Fruit fly (Drosophila melanogaster) whole organism, embryonic: Measurements from ENCODE around the gene CG5521.
A peak's percentile ranks its signal among the peaks of the same experiment; 100 is the strongest.

Source experiments
- Awh ChIP-seq: fragments of 200-800 bp; sonication (Bioruptor generic); IDR thresholded peaks from 2 replicates; pipeline ENCODE4, ENCODE4 v1.3.6; 2022; ENCODE audit warnings: missing biosample characterization, missing genetic modification characterization
- B-H1 ChIP-seq: fragments of 200-800 bp; sonication (Bioruptor generic); IDR thresholded peaks from 3 replicates; pipeline ENCODE4 v1.3.6; 2022; ENCODE audit warnings: missing biosample characterization, missing genetic modification characterization
- C15 ChIP-seq: fragments of 200-800 bp; sonication (Bioruptor generic); IDR thresholded peaks from 3 replicates; pipeline ENCODE4 v1.3.6; 2022; ENCODE audit warnings: missing biosample characterization, missing genetic modification characterization
- CG10366 ChIP-seq: fragments of 200-800 bp; sonication (Bioruptor generic); IDR thresholded peaks from 2 replicates; pipeline ENCODE4 v1.3.6; 2022; ENCODE audit warnings: missing biosample characterization, missing genetic modification characterization
- CG10462 ChIP-seq: fragments of 200-800 bp; sonication (Bioruptor generic); optimal IDR thresholded peaks from 2 replicates; lab custom pipeline; 2016; ENCODE audit warnings: missing biosample characterization, missing genetic modification characterization
- CG10565 ChIP-seq: fragments of 200-800 bp; sonication (Bioruptor generic); optimal IDR thresholded peaks from 3 replicates; lab custom pipeline; 2016; ENCODE audit warnings: missing biosample characterization, mild to moderate bottlenecking, missing genetic modification characterization
- CG11456 ChIP-seq: fragments of 200-800 bp; sonication (Bioruptor generic); IDR thresholded peaks from 3 replicates; pipeline ENCODE4 v1.3.6; 2022; ENCODE audit warnings: missing biosample characterization, missing genetic modification characterization
- CG12104 ChIP-seq: fragments of 200-800 bp; sonication (Bioruptor generic); optimal IDR thresholded peaks from 3 replicates; lab custom pipeline; 2016; ENCODE audit warnings: missing biosample characterization, missing genetic modification characterization
- CG12391 ChIP-seq: fragments of 200-800 bp; sonication (Bioruptor generic); optimal IDR thresholded peaks from 3 replicates; lab custom pipeline; 2018; ENCODE audit warnings: missing biosample characterization, mild to moderate bottlenecking, missing genetic modification characterization, moderate library complexity
- CG12769 ChIP-seq: fragments of 200-800 bp; sonication (Bioruptor generic); optimal IDR thresholded peaks from 2 replicates; lab custom pipeline; 2019; ENCODE audit warnings: missing biosample characterization, mild to moderate bottlenecking, missing genetic modification characterization, moderate library complexity
- CG15479 ChIP-seq: fragments of 200-800 bp; sonication (Bioruptor generic); optimal IDR thresholded peaks from 3 replicates; lab custom pipeline; 2019; ENCODE audit warnings: missing biosample characterization, mild to moderate bottlenecking, missing genetic modification characterization, moderate library complexity
- CG18599 ChIP-seq: fragments of 200-800 bp; sonication (Bioruptor generic); optimal IDR thresholded peaks from 3 replicates; lab custom pipeline; 2017; ENCODE audit warnings: missing biosample characterization, missing genetic modification characterization, mild to moderate bottlenecking, moderate library complexity, missing genetic modification reagents
- CG2678 ChIP-seq: fragments of 200-800 bp; sonication (Bioruptor generic); optimal IDR thresholded peaks from 3 replicates; lab custom pipeline; 2019; ENCODE audit warnings: missing biosample characterization, mild to moderate bottlenecking, missing genetic modification characterization, moderate library complexity
- CG32767 ChIP-seq: fragments of 200-800 bp; sonication (Bioruptor generic); IDR thresholded peaks from 2 replicates; pipeline ENCODE4 v1.3.6; 2022; ENCODE audit warnings: missing biosample characterization, missing genetic modification characterization
- CG33213 ChIP-seq: fragments of 200-800 bp; sonication (Bioruptor generic); optimal IDR thresholded peaks from 3 replicates; lab custom pipeline; 2016; ENCODE audit warnings: missing biosample characterization, missing genetic modification characterization
- CG3847 ChIP-seq: fragments of 200-800 bp; sonication (Bioruptor generic); IDR thresholded peaks from 2 replicates; pipeline ENCODE4 v1.3.6; 2022; ENCODE audit warnings: missing biosample characterization, missing genetic modification characterization
- CG4617 ChIP-seq: fragments of 200-800 bp; sonication (Bioruptor generic); optimal IDR thresholded peaks from 3 replicates; lab custom pipeline; 2016; ENCODE audit warnings: missing biosample characterization, missing genetic modification characterization, borderline replicate concordance
- CG8359 ChIP-seq: fragments of 200-800 bp; sonication (Bioruptor generic); optimal IDR thresholded peaks from 2 replicates; lab custom pipeline; 2017; ENCODE audit warnings: missing biosample characterization, mild to moderate bottlenecking, missing genetic modification characterization, borderline replicate concordance
- D19B ChIP-seq: fragments of 200-800 bp; sonication (Bioruptor generic); optimal IDR thresholded peaks from 2 replicates; lab custom pipeline; 2017; ENCODE audit warnings: missing biosample characterization, mild to moderate bottlenecking, missing genetic modification characterization
- Dad ChIP-seq: fragments of 200-800 bp; sonication (Bioruptor generic); optimal IDR thresholded peaks from 3 replicates; lab custom pipeline; 2016; ENCODE audit warnings: missing biosample characterization, missing genetic modification characterization
- Deaf1 ChIP-seq: fragments of 200-800 bp; optimal IDR thresholded peaks from 3 replicates; lab custom pipeline; 2019; ENCODE audit warnings: missing biosample characterization, mild to moderate bottlenecking, missing genetic modification characterization, moderate library complexity
- E2f1 ChIP-seq: fragments of 200-800 bp; sonication (Bioruptor generic); IDR thresholded peaks from 2 replicates; pipeline ENCODE4 v1.3.6; 2022; ENCODE audit warnings: missing biosample characterization, missing genetic modification characterization
- ERR ChIP-seq: fragments of 200-800 bp; sonication (Bioruptor generic); optimal IDR thresholded peaks from 2 replicates; lab custom pipeline; 2016; ENCODE audit warnings: missing biosample characterization, missing genetic modification characterization
- H15 ChIP-seq: fragments of 200-800 bp; sonication (Bioruptor generic); IDR thresholded peaks from 3 replicates; pipeline ENCODE4 v1.3.6; 2022; ENCODE audit warnings: missing biosample characterization, missing genetic modification characterization
- Hmr ChIP-seq: fragments of 200-800 bp; sonication (Bioruptor generic); optimal IDR thresholded peaks from 3 replicates; lab custom pipeline; 2017; ENCODE audit warnings: mild to moderate bottlenecking, missing biosample characterization, missing genetic modification reagents, missing genetic modification characterization
- Hr39 ChIP-seq: fragments of >200 bp; optimal IDR thresholded peaks from 2 replicates; lab custom pipeline; 2017
- Meics ChIP-seq: fragments of 200-800 bp; sonication (Bioruptor generic); optimal IDR thresholded peaks from 2 replicates; lab custom pipeline; 2017; ENCODE audit warnings: missing biosample characterization, mild to moderate bottlenecking, missing genetic modification characterization
- NK7.1 ChIP-seq: fragments of 200-800 bp; sonication (Bioruptor generic); optimal IDR thresholded peaks from 3 replicates; lab custom pipeline; 2016; ENCODE audit warnings: missing biosample characterization, missing genetic modification characterization
- Pdp1 ChIP-seq, 2 experiments: fragments of 200-800 bp; sonication (Bioruptor generic); optimal IDR thresholded peaks; 3 replicates each; lab custom pipeline; 2016; ENCODE audit warnings: missing biosample characterization in 2 of 2, missing genetic modification characterization in 2 of 2, mild to moderate bottlenecking in 1 of 2, moderate library complexity in 1 of 2
- Ssrp ChIP-seq: fragments of 200-800 bp; sonication (Bioruptor generic); optimal IDR thresholded peaks from 2 replicates; lab custom pipeline; 2018; ENCODE audit warnings: missing biosample characterization, mild to moderate bottlenecking, missing genetic modification characterization, moderate library complexity
- Stat92E ChIP-seq, 3 experiments: fragments of >200 bp in 2 of 3; fragments of 200-800 bp in 1 of 3; sonication (Bioruptor generic) in 1 of 3; optimal IDR thresholded peaks; 2 replicates each; lab custom pipeline; 2017 to 2019; ENCODE audit warnings: missing biosample characterization in 3 of 3, missing genetic modification characterization in 3 of 3, mild to moderate bottlenecking in 1 of 3, moderate library complexity in 1 of 3
- Xrp1 ChIP-seq: fragments of 200-800 bp; sonication (Bioruptor generic); IDR thresholded peaks from 2 replicates; pipeline ENCODE4 v1.3.6; 2022; ENCODE audit warnings: missing biosample characterization, missing genetic modification characterization
- cg ChIP-seq: fragments of 200-800 bp; sonication (Bioruptor generic); optimal IDR thresholded peaks from 3 replicates; lab custom pipeline; 2019; ENCODE audit warnings: missing biosample characterization, mild to moderate bottlenecking, missing genetic modification characterization, moderate library complexity
- crol ChIP-seq: fragments of 200-800 bp; sonication (Bioruptor generic); IDR thresholded peaks from 2 replicates; pipeline ENCODE4 v1.3.6; 2022; ENCODE audit warnings: missing biosample characterization, missing genetic modification characterization
- en ChIP-seq: fragments of 200-800 bp; sonication (Bioruptor generic); optimal IDR thresholded peaks from 2 replicates; lab custom pipeline; 2016; ENCODE audit warnings: missing biosample characterization, missing genetic modification characterization
- ewg ChIP-seq: fragments of 200-800 bp; sonication (Bioruptor generic); optimal IDR thresholded peaks from 3 replicates; lab custom pipeline; 2017; ENCODE audit warnings: mild to moderate bottlenecking, missing biosample characterization, missing genetic modification reagents, missing genetic modification characterization
- gce ChIP-seq: fragments of 200-800 bp; sonication (Bioruptor generic); IDR thresholded peaks from 3 replicates; pipeline ENCODE4 v1.3.6; 2022; ENCODE audit warnings: missing biosample characterization, missing genetic modification characterization
- gem ChIP-seq: fragments of 200-800 bp; sonication (Bioruptor generic); optimal IDR thresholded peaks from 2 replicates; lab custom pipeline; 2019; ENCODE audit warnings: missing biosample characterization, mild to moderate bottlenecking, missing genetic modification characterization, moderate library complexity
- grn ChIP-seq: fragments of 200-800 bp; sonication (Bioruptor generic); optimal IDR thresholded peaks from 3 replicates; lab custom pipeline; 2017; ENCODE audit warnings: missing biosample characterization, missing genetic modification characterization
- kah ChIP-seq: fragments of 200-800 bp; sonication (Bioruptor generic); optimal IDR thresholded peaks from 2 replicates; lab custom pipeline; 2018; ENCODE audit warnings: missing biosample characterization, mild to moderate bottlenecking, missing genetic modification characterization
- lov ChIP-seq, 2 experiments: fragments of 200-800 bp in 1 of 2; fragments of >200 bp in 1 of 2; sonication (Bioruptor generic) in 1 of 2; IDR thresholded peaks in 1 of 2; optimal IDR thresholded peaks in 1 of 2; 2 replicates in 1 of 2; 3 replicates in 1 of 2; pipeline versions ENCODE4 v1.3.6 to Lab custom; 2017 to 2022; ENCODE audit warnings: missing biosample characterization in 1 of 2, missing genetic modification characterization in 1 of 2
- phol ChIP-seq: fragments of 200-800 bp; sonication (Bioruptor generic); optimal IDR thresholded peaks from 3 replicates; lab custom pipeline; 2018; ENCODE audit warnings: missing biosample characterization, mild to moderate bottlenecking, missing genetic modification characterization, moderate library complexity
- ro ChIP-seq: fragments of 200-800 bp; sonication (Bioruptor generic); IDR thresholded peaks from 2 replicates; pipeline ENCODE4 v1.3.6; 2022; ENCODE audit warnings: missing biosample characterization, missing genetic modification characterization
- sd ChIP-seq: fragments of 200-800 bp; sonication (Bioruptor generic); optimal IDR thresholded peaks from 3 replicates; lab custom pipeline; 2018; ENCODE audit warnings: missing biosample characterization, mild to moderate bottlenecking, missing genetic modification characterization, moderate library complexity
- sens-2 ChIP-seq: fragments of 200-800 bp; sonication (Bioruptor generic); IDR thresholded peaks from 2 replicates; pipeline ENCODE4 v1.3.6; 2022; ENCODE audit warnings: missing biosample characterization, missing genetic modification characterization
- sima ChIP-seq: fragments of 200-800 bp; sonication (Bioruptor generic); optimal IDR thresholded peaks from 2 replicates; lab custom pipeline; 2016; ENCODE audit warnings: missing biosample characterization, missing genetic modification characterization
- tgo ChIP-seq: fragments of 200-800 bp; sonication (Bioruptor generic); IDR thresholded peaks from 3 replicates; pipeline ENCODE4 v1.3.6; 2022; ENCODE audit warnings: missing biosample characterization, missing genetic modification characterization
- tin ChIP-seq: fragments of 200-800 bp; sonication (Bioruptor generic); optimal IDR thresholded peaks from 3 replicates; lab custom pipeline; 2016; ENCODE audit warnings: missing biosample characterization, missing genetic modification characterization
- ttk ChIP-seq: fragments of 200-800 bp; sonication (Bioruptor generic); IDR thresholded peaks from 2 replicates; pipeline ENCODE4 v2.1.2; 2022; ENCODE audit warnings: missing biosample characterization, missing genetic modification characterization
- unpg ChIP-seq: fragments of 200-800 bp; sonication (Bioruptor generic); optimal IDR thresholded peaks from 3 replicates; lab custom pipeline; 2018; ENCODE audit warnings: missing biosample characterization, mild to moderate bottlenecking, missing genetic modification characterization, moderate library complexity

The CG5521 gene

dm6 chr3R:26933885-26934284 lies 32.8 kb upstream of the CG5521 start:
- TF ChIP-seq Awh (peak; percentile 65), CG12391 (tag; lab: Kevin White, UChicago) (no peak), crol (peak; percentile 49; the same call in 1 of the 2 replicates), Pdp1 (GFP tag; optimal IDR thresholded peaks at IDR 0.05; lab: Kevin White, UChicago) (peak in 1 of 2 experiments; percentile 42), CG8359 (GFP tag; lab: Kevin White, UChicago) (no peak), B-H1 (GFP tag; lab: Robert Waterston, UW) (no peak), cg (GFP tag; lab: Kevin White, UChicago) (peak; percentile 44), Stat92E (GFP tag; optimal IDR thresholded peaks at IDR 0.05; lab: Kevin White, UChicago) (peak in 1 of 3 experiments; percentile 27), ttk (GFP tag; lab: Robert Waterston, UW) (no peak), gem (tag; lab: Kevin White, UChicago) (no peak), CG12104 (GFP tag; lab: Kevin White, UChicago) (no peak), kah (GFP tag; lab: Kevin White, UChicago) (no peak), CG3847 (GFP tag; lab: Robert Waterston, UW) (no peak), grn (GFP tag; lab: Kevin White, UChicago) (peak; percentile 92), CG4617 (GFP tag; lab: Kevin White, UChicago) (no peak), sens-2 (peak; percentile 71), CG12769 (tag; lab: Kevin White, UChicago) (peak; percentile 32), ro (GFP tag; lab: Robert Waterston, UW) (no peak), CG18599 (GFP tag; lab: Kevin White, UChicago) (no peak), sima (GFP tag; lab: Kevin White, UChicago) (no peak), Hr39 (lab: Kevin White, UChicago) (no peak), CG15479 (GFP tag; lab: Kevin White, UChicago) (no peak), ewg (GFP tag; lab: Kevin White, UChicago) (no peak), CG11456 (no peak), E2f1 (no peak), CG33213 (GFP tag; lab: Kevin White, UChicago) (no peak), CG10462 (GFP tag; lab: Kevin White, UChicago) (no peak), sd (tag; lab: Kevin White, UChicago) (peak; percentile 45)

- no peak for TF ChIP-seq phol (tag; lab: Kevin White, UChicago)
- no peak for TF ChIP-seq sens-2
- TF ChIP-seq C15, result no peak
- no peak for TF ChIP-seq NK7.1 (GFP tag; lab: Kevin White, UChicago)
- no peak for TF ChIP-seq tin (GFP tag; lab: Kevin White, UChicago)
- TF ChIP-seq CG10565 (GFP tag; lab: Kevin White, UChicago), result no peak
- TF ChIP-seq Xrp1 (GFP tag; lab: Robert Waterston, UW), result no peak
- no peak for TF ChIP-seq Ssrp (tag; lab: Kevin White, UChicago)
- peak; percentile 21 for TF ChIP-seq CG18599 (GFP tag; lab: Kevin White, UChicago)
- peak; percentile 67 for TF ChIP-seq sd (tag; lab: Kevin White, UChicago)
- TF ChIP-seq H15 (GFP tag; lab: Robert Waterston, UW), result no peak
- TF ChIP-seq ERR (GFP tag; lab: Kevin White, UChicago), result no peak
- TF ChIP-seq en (GFP tag; lab: Kevin White, UChicago), result no peak
- TF ChIP-seq crol, result peak; percentile 72
- TF ChIP-seq Hmr (GFP tag; lab: Kevin White, UChicago), result peak; percentile 18
- TF ChIP-seq CG10366 (GFP tag; lab: Robert Waterston, UW), result no peak
- peak; percentile 26 for TF ChIP-seq Meics (GFP tag; lab: Kevin White, UChicago)
- TF ChIP-seq unpg (GFP tag; lab: Kevin White, UChicago), result no peak
- TF ChIP-seq Deaf1 (tag; lab: Kevin White, UChicago), result peak; percentile 6
- TF ChIP-seq CG32767 (GFP tag; lab: Robert Waterston, UW), result no peak
- TF ChIP-seq CG2678 (tag; lab: Kevin White, UChicago), result peak; percentile 37
- no peak for TF ChIP-seq tgo
- no peak for TF ChIP-seq gce (GFP tag; lab: Robert Waterston, UW)
- TF ChIP-seq Dad (GFP tag; lab: Kevin White, UChicago), result no peak
- no peak for TF ChIP-seq D19B
- no peak for TF ChIP-seq lov (optimal IDR thresholded peaks at IDR 0.05; lab: Kevin White, UChicago)
- no peak for TF ChIP-seq lov (GFP tag; IDR thresholded peaks at IDR 0.05; lab: Robert Waterston, UW)
Measured at dm6 chr3R:26934523-26934922, 32.2 kb upstream of the CG5521 start.
